Worm (Caenorhabditis elegans) whole organism, L4 larva: ENCODE data around the gene sdz-11.

Experiments used
- F37D6.2 ChIP-seq: sonication (generic microtip); optimal IDR thresholded peaks from 2 replicates; lab custom pipeline; 2016; ENCODE audit warnings: mild to moderate bottlenecking, missing genetic modification characterization, missing compliant biosample characterization
- T20F7.1 ChIP-seq: fragments of 200-800 bp; sonication (Bioruptor generic); optimal IDR thresholded peaks from 2 replicates; lab custom pipeline; 2018; ENCODE audit warnings: mild to moderate bottlenecking, missing genetic modification characterization, missing compliant biosample characterization
- ceh-32 ChIP-seq: sonication (generic microtip); optimal IDR thresholded peaks from 2 replicates; lab custom pipeline; 2016; ENCODE audit warnings: mild to moderate bottlenecking, missing genetic modification characterization, missing compliant biosample characterization; ENCODE audit not compliant: poor library complexity
- cey-2 ChIP-seq: sonication (generic microtip); optimal IDR thresholded peaks from 3 replicates; lab custom pipeline; 2017; ENCODE audit warnings: missing genetic modification characterization, mild to moderate bottlenecking, missing compliant biosample characterization, antibody characterized with exemption, borderline replicate concordance; ENCODE audit not compliant: insufficient read depth
- ctbp-1 ChIP-seq: fragments of 200-800 bp; sonication (Bioruptor generic); IDR thresholded peaks from 2 replicates; pipeline ENCODE4 v1.3.6; 2022; ENCODE audit warnings: missing genetic modification reagents, missing genetic modification characterization, missing compliant biosample characterization
- daf-8 ChIP-seq: fragments of 200-800 bp; sonication (Bioruptor generic); IDR thresholded peaks from 2 replicates; pipeline ENCODE4 v1.3.6; 2022; ENCODE audit warnings: missing genetic modification characterization, missing compliant biosample characterization
- fos-1 ChIP-seq: fragments of 150-350 bp; optimal IDR thresholded peaks from 2 replicates; lab custom pipeline; 2014; ENCODE audit warnings: missing biosample characterization, missing genetic modification characterization
- gei-8 ChIP-seq: fragments of 200-800 bp; sonication (Bioruptor generic); optimal IDR thresholded peaks from 2 replicates; lab custom pipeline; 2018; ENCODE audit warnings: mild to moderate bottlenecking, missing genetic modification characterization, missing compliant biosample characterization
- lin-39 ChIP-seq: fragments of 150-350 bp; optimal IDR thresholded peaks from 2 replicates; lab custom pipeline; 2014; ENCODE audit warnings: missing biosample characterization, missing genetic modification reagents, missing genetic modification characterization
- nhr-41 ChIP-seq: fragments of 200-800 bp; sonication (Bioruptor generic); IDR thresholded peaks from 2 replicates; pipeline ENCODE4 v1.3.6; 2022; ENCODE audit warnings: missing genetic modification reagents, missing genetic modification characterization, missing compliant biosample characterization
- nhr-42 ChIP-seq: fragments of 200-800 bp; sonication (Bioruptor generic); IDR thresholded peaks from 2 replicates; pipeline ENCODE4 v1.3.6; 2022; ENCODE audit warnings: missing genetic modification characterization, missing compliant biosample characterization
- nhr-6 ChIP-seq: fragments of 150-350 bp; optimal IDR thresholded peaks from 2 replicates; lab custom pipeline; 2014; ENCODE audit warnings: missing biosample characterization, missing genetic modification characterization
- nhr-77 ChIP-seq: fragments of 150-350 bp; optimal IDR thresholded peaks from 2 replicates; lab custom pipeline; 2014; ENCODE audit warnings: missing biosample characterization, missing genetic modification characterization
- sdz-12 ChIP-seq: fragments of 200-800 bp; sonication (Bioruptor generic); optimal IDR thresholded peaks from 2 replicates; lab custom pipeline; 2018; ENCODE audit warnings: mild to moderate bottlenecking, missing genetic modification characterization, missing compliant biosample characterization
- tag-97 ChIP-seq: fragments of 200-800 bp; sonication (Bioruptor generic); IDR thresholded peaks from 2 replicates; pipeline ENCODE4 v1.3.6; 2022; ENCODE audit warnings: missing genetic modification characterization, missing compliant biosample characterization
- ztf-11 ChIP-seq: fragments of 150-350 bp; optimal IDR thresholded peaks from 2 replicates; lab custom pipeline; 2014; ENCODE audit warnings: missing biosample characterization, missing genetic modification characterization
- ztf-7 ChIP-seq: fragments of 150-350 bp; optimal IDR thresholded peaks from 2 replicates; lab custom pipeline; 2014; ENCODE audit warnings: missing biosample characterization, missing genetic modification characterization

The sdz-11 gene

DNA sequence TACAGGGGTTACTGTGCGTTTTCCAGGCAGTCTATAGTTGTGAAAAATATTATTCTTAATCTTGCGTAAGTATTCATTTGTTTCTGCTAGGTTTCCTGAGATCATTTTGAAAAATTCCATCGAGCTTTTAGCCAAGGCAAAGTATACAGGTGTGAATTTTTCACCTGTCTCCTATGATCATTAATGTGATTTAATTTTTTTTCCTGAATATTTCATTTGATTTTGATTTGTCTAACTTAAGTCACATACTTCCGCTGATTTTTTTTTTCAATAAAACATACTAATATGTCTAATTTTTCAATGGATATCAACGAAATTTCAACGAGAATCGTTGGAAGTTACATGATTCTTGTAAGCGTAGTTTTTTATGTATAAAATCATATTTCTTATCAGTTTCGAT lies 46.8 kb downstream of the sdz-11 start, which contains the start of gene srx-108:
TSS of gene srx-108 (plus strand) at position 301 of the 400 bp plus-strand sequence.
- TF ChIP-seq F37D6.2 (no peak), ztf-11 (tag; lab: Kevin White, UChicago) (no peak), nhr-42 (GFP tag; lab: Robert Waterston, UW) (no peak), cey-2 (no peak), gei-8 (no peak), nhr-77 (tag; lab: Kevin White, UChicago) (no peak), ztf-7 (no peak), daf-8 (no peak), tag-97 (GFP tag; lab: Robert Waterston, UW) (no peak), sdz-12 (no peak), nhr-41 (no peak), ceh-32 (tag; lab: Kevin White, UChicago) (no peak), T20F7.1 (GFP tag; lab: Kevin White, UChicago) (no peak)

DNA sequence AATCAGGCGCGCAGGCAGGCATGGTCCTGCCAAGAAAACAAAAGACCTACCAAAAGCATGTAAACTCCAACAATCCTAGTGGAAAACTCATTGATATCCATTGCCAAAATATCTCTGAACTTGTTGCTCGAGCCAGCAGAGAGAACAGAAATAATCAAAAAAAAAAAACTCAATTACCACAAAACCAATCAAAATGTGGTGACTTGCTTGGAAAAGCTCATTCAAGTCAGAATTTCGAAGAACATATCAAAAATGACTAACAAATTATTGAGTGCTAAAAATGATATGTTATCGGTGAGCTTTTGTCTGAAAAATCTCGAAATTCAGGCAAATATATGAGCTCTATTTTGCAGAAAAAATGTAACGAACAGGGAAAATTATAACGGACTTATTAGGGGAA lies 50.8 kb downstream of the sdz-11 start, which contains the start of gene srx-105:
TSS of gene srx-105 (minus strand) at position 101 of the 400 bp plus-strand sequence.
- TF ChIP-seq ztf-7 (no peak), lin-39 (tag; lab: Kevin White, UChicago) (no peak), ctbp-1 (GFP tag; lab: Robert Waterston, UW) (no peak), nhr-6 (no peak), fos-1 (no peak), daf-8 (no peak)
- TF ChIP-seq, all 104 proteins: peak for 0
